Worm (Caenorhabditis elegans) whole organism, L4 larva: ENCODE results near the gene nlp-56.

ENCODE experiments used
- D1046.2 ChIP-seq: fragments of 200-800 bp; sonication (Bioruptor generic); IDR thresholded peaks from 2 replicates; pipeline ENCODE4 v1.3.6; 2022; ENCODE audit warnings: missing genetic modification characterization, missing compliant biosample characterization
- F10B5.3 ChIP-seq: sonication (generic microtip); optimal IDR thresholded peaks from 2 replicates; lab custom pipeline; 2016; ENCODE audit warnings: mild to moderate bottlenecking, missing genetic modification characterization, missing compliant biosample characterization
- F26F4.8 ChIP-seq: fragments of 200-800 bp; sonication (Bioruptor generic); conservative IDR thresholded peaks from 2 replicates; pipeline ENCODE4 v1.3.6; 2022; ENCODE audit warnings: missing genetic modification characterization, missing compliant biosample characterization
- R02D3.7 ChIP-seq: fragments of 150-350 bp; sonication (generic microtip); optimal IDR thresholded peaks from 3 replicates; lab custom pipeline; 2014; ENCODE audit warnings: missing biosample characterization, missing genetic modification characterization
- T20F7.1 ChIP-seq: fragments of 200-800 bp; sonication (Bioruptor generic); optimal IDR thresholded peaks from 2 replicates; lab custom pipeline; 2018; ENCODE audit warnings: mild to moderate bottlenecking, missing genetic modification characterization, missing compliant biosample characterization
- T26A8.4 ChIP-seq: fragments of 200-800 bp; sonication (Bioruptor generic); IDR thresholded peaks from 2 replicates; pipeline ENCODE4 v1.3.6; 2022; ENCODE audit warnings: missing genetic modification characterization, missing compliant biosample characterization
- Y5F2A.4 ChIP-seq: fragments of 200-800 bp; sonication (Bioruptor generic); optimal IDR thresholded peaks from 2 replicates; lab custom pipeline; 2018; ENCODE audit warnings: mild to moderate bottlenecking, missing genetic modification characterization, missing compliant biosample characterization
- ZK337.2 ChIP-seq: fragments of 200-800 bp; sonication (Bioruptor generic); IDR thresholded peaks from 2 replicates; pipeline ENCODE4 v1.3.6; 2022; ENCODE audit warnings: missing genetic modification reagents, missing genetic modification characterization, missing compliant biosample characterization
- ZK546.5 ChIP-seq, 2 experiments: sonication (generic microtip); optimal IDR thresholded peaks; 2 replicates each; lab custom pipeline; 2017; ENCODE audit warnings: missing biosample characterization in 2 of 2, missing genetic modification characterization in 2 of 2
- aly-2 ChIP-seq: sonication (generic microtip); optimal IDR thresholded peaks from 2 replicates; lab custom pipeline; 2018; ENCODE audit warnings: missing biosample characterization, missing genetic modification characterization
- ama-1 ChIP-seq: fragments of 150-350 bp; optimal IDR thresholded peaks from 2 replicates; lab custom pipeline; 2014; ENCODE audit warnings: inconsistent platforms, mixed read lengths
- ceh-28 ChIP-seq: fragments of 150-350 bp; optimal IDR thresholded peaks from 2 replicates; lab custom pipeline; 2014; ENCODE audit warnings: missing biosample characterization, missing genetic modification reagents, missing genetic modification characterization
- ceh-44 ChIP-seq: fragments of 200-800 bp; sonication (Bioruptor generic); IDR thresholded peaks from 2 replicates; pipeline ENCODE4 v1.3.6; 2022; ENCODE audit warnings: missing genetic modification reagents, missing genetic modification characterization, missing compliant biosample characterization
- ces-1 ChIP-seq: fragments of 150-350 bp; sonication (generic microtip); optimal IDR thresholded peaks from 4 replicates; lab custom pipeline; 2014; ENCODE audit warnings: missing biosample characterization, missing genetic modification reagents, missing genetic modification characterization
- cey-2 ChIP-seq: sonication (generic microtip); optimal IDR thresholded peaks from 3 replicates; lab custom pipeline; 2017; ENCODE audit warnings: missing genetic modification characterization, mild to moderate bottlenecking, missing compliant biosample characterization, antibody characterized with exemption, borderline replicate concordance; ENCODE audit not compliant: insufficient read depth
- daf-16 ChIP-seq, 3 experiments: sonication (generic microtip); optimal IDR thresholded peaks; 2 replicates each; lab custom pipeline; 2016 to 2017; ENCODE audit warnings: missing genetic modification characterization in 3 of 3, missing genetic modification reagents in 3 of 3, mild to moderate bottlenecking in 2 of 3, missing compliant biosample characterization in 2 of 3, missing biosample characterization in 1 of 3, moderate library complexity in 1 of 3
- daf-19 ChIP-seq: fragments of 200-800 bp; sonication (Bioruptor generic); conservative IDR thresholded peaks from 2 replicates; pipeline ENCODE4 v1.3.6; 2022; ENCODE audit warnings: missing genetic modification characterization, missing compliant biosample characterization
- daf-8 ChIP-seq: fragments of 200-800 bp; sonication (Bioruptor generic); IDR thresholded peaks from 2 replicates; pipeline ENCODE4 v1.3.6; 2022; ENCODE audit warnings: missing genetic modification characterization, missing compliant biosample characterization
- egl-43 ChIP-seq: fragments of 200-800 bp; sonication (Bioruptor generic); IDR thresholded peaks from 2 replicates; pipeline ENCODE4 v1.3.6; 2022; ENCODE audit warnings: missing genetic modification reagents, missing genetic modification characterization, missing compliant biosample characterization
- hmg-1.1 ChIP-seq: fragments of 200-800 bp; sonication (Bioruptor generic); IDR thresholded peaks from 2 replicates; pipeline ENCODE4 v1.3.6; 2022; ENCODE audit warnings: missing genetic modification reagents, missing genetic modification characterization, missing compliant biosample characterization
- jun-1 ChIP-seq: fragments of 150-350 bp; optimal IDR thresholded peaks from 2 replicates; lab custom pipeline; 2014; ENCODE audit warnings: missing biosample characterization, missing genetic modification reagents, missing genetic modification characterization
- lin-1 ChIP-seq: fragments of 200-800 bp; sonication (Bioruptor generic); IDR thresholded peaks from 2 replicates; pipeline ENCODE4 v1.3.6; 2022; ENCODE audit warnings: missing genetic modification reagents, missing genetic modification characterization, missing compliant biosample characterization
- lin-13 ChIP-seq: fragments of 150-350 bp; optimal IDR thresholded peaks from 2 replicates; lab custom pipeline; 2014; ENCODE audit warnings: missing biosample characterization, missing genetic modification reagents, missing genetic modification characterization
- lin-29 ChIP-seq: fragments of 200-800 bp; sonication (Bioruptor generic); IDR thresholded peaks from 2 replicates; pipeline ENCODE4 v1.3.6; 2022; ENCODE audit warnings: missing genetic modification reagents, missing genetic modification characterization, missing compliant biosample characterization
- lin-38 ChIP-seq: fragments of 200-800 bp; sonication (Bioruptor generic); IDR thresholded peaks from 2 replicates; pipeline ENCODE4 v1.3.6; 2022; ENCODE audit warnings: missing genetic modification reagents, missing genetic modification characterization, missing compliant biosample characterization
- lin-39 ChIP-seq: fragments of 150-350 bp; optimal IDR thresholded peaks from 2 replicates; lab custom pipeline; 2014; ENCODE audit warnings: missing biosample characterization, missing genetic modification reagents, missing genetic modification characterization
- mdt-29 ChIP-seq: fragments of 200-800 bp; sonication (Bioruptor generic); IDR thresholded peaks from 2 replicates; pipeline ENCODE4 v1.3.6; 2022; ENCODE audit warnings: missing genetic modification reagents, missing genetic modification characterization, missing compliant biosample characterization
- mes-2 ChIP-seq: sonication (generic microtip); optimal IDR thresholded peaks from 2 replicates; lab custom pipeline; 2016; ENCODE audit warnings: missing genotype, mild to moderate bottlenecking, missing genetic modification characterization, missing compliant biosample characterization; ENCODE audit not compliant: poor library complexity, severe bottlenecking
- nhr-10 ChIP-seq: fragments of 150-350 bp; optimal IDR thresholded peaks from 2 replicates; lab custom pipeline; 2014; ENCODE audit warnings: missing biosample characterization, missing genetic modification characterization
- nhr-11 ChIP-seq: fragments of 150-350 bp; optimal IDR thresholded peaks from 2 replicates; lab custom pipeline; 2014; ENCODE audit warnings: missing biosample characterization, missing genetic modification characterization
- nhr-28 ChIP-seq: fragments of 150-350 bp; optimal IDR thresholded peaks from 2 replicates; lab custom pipeline; 2014; ENCODE audit warnings: missing biosample characterization, missing genetic modification characterization
- nhr-42 ChIP-seq: fragments of 200-800 bp; sonication (Bioruptor generic); IDR thresholded peaks from 2 replicates; pipeline ENCODE4 v1.3.6; 2022; ENCODE audit warnings: missing genetic modification characterization, missing compliant biosample characterization
- pha-4 ChIP-seq, 2 experiments: fragments of 150-350 bp in 1 of 2; fragments of 200-800 bp in 1 of 2; sonication (Bioruptor generic) in 1 of 2; IDR thresholded peaks in 1 of 2; optimal IDR thresholded peaks in 1 of 2; 2 replicates each; pipeline versions ENCODE4 v1.3.6 to Lab custom; 2014 to 2022; ENCODE audit warnings: missing genetic modification characterization in 2 of 2, missing genetic modification reagents in 2 of 2, missing biosample characterization in 1 of 2, missing compliant biosample characterization in 1 of 2
- php-3 ChIP-seq: fragments of 200-800 bp; sonication (Bioruptor generic); IDR thresholded peaks from 2 replicates; pipeline ENCODE4 v1.3.6; 2022; ENCODE audit warnings: missing genetic modification reagents, missing genetic modification characterization, missing compliant biosample characterization
- rbr-2 ChIP-seq: sonication (generic microtip); optimal IDR thresholded peaks from 2 replicates; lab custom pipeline; 2016; ENCODE audit warnings: missing genotype, missing genetic modification characterization, missing compliant biosample characterization
- saeg-2 ChIP-seq: fragments of 200-800 bp; sonication (Bioruptor generic); IDR thresholded peaks from 2 replicates; pipeline ENCODE4 v1.3.6; 2022; ENCODE audit warnings: missing genetic modification reagents, missing genetic modification characterization, missing compliant biosample characterization
- sdz-12 ChIP-seq: fragments of 200-800 bp; sonication (Bioruptor generic); optimal IDR thresholded peaks from 2 replicates; lab custom pipeline; 2018; ENCODE audit warnings: mild to moderate bottlenecking, missing genetic modification characterization, missing compliant biosample characterization
- set-16 ChIP-seq: fragments of 200-800 bp; sonication (Bioruptor generic); IDR thresholded peaks from 2 replicates; pipeline ENCODE4 v1.3.6; 2022; ENCODE audit warnings: missing genetic modification reagents, missing genetic modification characterization, missing compliant biosample characterization
- skn-1 ChIP-seq: fragments of 150-350 bp; optimal IDR thresholded peaks from 2 replicates; lab custom pipeline; 2014; ENCODE audit warnings: missing biosample characterization, missing genetic modification characterization
- unc-39 ChIP-seq: sonication (generic microtip); optimal IDR thresholded peaks from 2 replicates; lab custom pipeline; 2017; ENCODE audit warnings: missing biosample characterization, missing genetic modification characterization
- zfp-2 ChIP-seq: sonication (generic microtip); optimal IDR thresholded peaks from 2 replicates; lab custom pipeline; 2016; ENCODE audit warnings: mild to moderate bottlenecking, missing genetic modification characterization, missing compliant biosample characterization
- zfp-3 ChIP-seq: fragments of 200-800 bp; sonication (Bioruptor generic); conservative IDR thresholded peaks from 2 replicates; pipeline ENCODE4 v1.3.6; 2022; ENCODE audit warnings: missing genetic modification reagents, missing genetic modification characterization, missing compliant biosample characterization
- zip-11 ChIP-seq: fragments of 200-800 bp; sonication (Bioruptor generic); IDR thresholded peaks from 2 replicates; pipeline ENCODE4 v1.3.6; 2022; ENCODE audit warnings: missing genetic modification characterization, missing compliant biosample characterization

Gene nlp-56

DNA sequence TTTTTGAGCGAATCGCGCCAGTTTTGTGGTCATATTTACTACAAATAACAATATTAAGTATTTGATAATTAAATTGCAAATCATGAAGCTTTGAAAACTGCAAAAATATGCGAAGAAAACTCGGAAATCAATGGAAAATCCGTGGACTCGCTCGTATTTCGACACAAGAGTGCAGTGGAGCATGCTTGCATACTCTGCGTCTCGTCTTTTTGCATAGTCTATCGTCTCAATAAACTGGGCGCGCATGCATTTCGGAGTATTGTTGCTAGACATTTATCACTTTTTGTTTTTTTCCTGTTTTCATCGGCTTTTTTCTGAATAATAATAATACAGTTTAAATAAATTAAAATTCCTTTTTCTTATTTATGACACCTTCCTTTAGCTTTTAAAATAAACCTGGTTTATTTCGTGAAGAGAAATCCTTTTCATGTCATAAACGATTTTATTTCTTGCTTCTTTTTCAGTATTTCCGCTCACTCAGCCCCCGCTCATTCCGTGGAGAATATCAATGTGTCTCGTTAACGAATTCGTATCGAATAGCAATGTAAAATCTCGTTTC is 16.8 kb downstream of the nlp-56 start, which contains the start of the genes mrps-7 and Y57G11C.3 (continued):
- TF ChIP-seq D1046.2 (GFP tag; lab: Robert Waterston, UW): no peak
- no peak for TF ChIP-seq ces-1 (GFP tag; lab: Kevin White, UChicago)
- TF ChIP-seq jun-1 (tag; lab: Kevin White, UChicago): peak; percentile 71
- TF ChIP-seq zip-11 (GFP tag; lab: Robert Waterston, UW): no peak
- TF ChIP-seq skn-1 (tag; lab: Kevin White, UChicago): no peak
- 0 out of 2 replicates have a peak, but pooled peaks have one; percentile 14 for TF ChIP-seq lin-1 (GFP tag; lab: Robert Waterston, UW)

DNA sequence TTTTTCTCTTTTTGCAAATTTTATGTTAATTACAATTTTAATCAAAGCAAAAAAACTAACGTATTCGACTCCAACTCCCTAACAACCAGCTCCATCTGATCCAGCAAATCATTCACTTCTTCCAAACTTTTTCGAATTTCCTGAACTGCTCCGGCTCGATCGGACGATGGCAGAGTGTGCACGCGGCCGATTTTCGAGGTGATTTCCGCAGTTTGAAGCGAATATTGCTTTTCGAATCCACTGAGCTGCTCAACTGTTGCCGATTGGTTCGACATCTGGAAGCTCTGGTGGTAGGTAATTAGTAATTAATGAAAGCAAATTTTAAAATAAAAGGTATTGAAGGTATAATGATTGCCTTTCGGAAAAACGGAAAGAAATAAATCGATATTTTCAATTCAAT is 18.2 kb downstream of the nlp-56 start, which contains the start of gene vti-1:
vti-1 (minus strand) TSS at position 284 of the 400 bp plus-strand sequence.
- no peak for TF ChIP-seq ceh-44 (GFP tag; lab: Robert Waterston, UW)
- TF ChIP-seq lin-38 (GFP tag; lab: Robert Waterston, UW): peak; percentile 56

DNA sequence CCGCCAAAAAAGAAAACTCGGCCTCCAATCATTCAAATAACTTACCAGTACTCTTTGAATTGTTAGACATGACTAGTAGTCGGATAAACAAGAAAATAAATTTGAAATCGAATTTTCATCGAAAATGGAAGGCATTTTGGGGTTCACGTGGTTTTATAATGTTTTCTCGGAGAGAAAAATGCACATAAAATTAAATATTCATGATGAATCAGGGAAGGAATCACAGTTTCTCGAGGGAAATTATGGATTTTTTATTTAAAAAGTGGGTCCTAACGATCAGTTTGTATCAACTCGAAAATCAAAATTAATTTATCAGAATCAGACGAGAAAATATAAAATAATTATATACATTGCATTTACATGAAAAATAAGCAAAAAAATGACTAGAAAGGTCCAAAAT is 19.2 kb downstream of the nlp-56 start, which contains the start of gene Y57G11C.5:
Y57G11C.5 (minus strand) TSS at position 101 of the 400 bp plus-strand sequence.
- TF ChIP-seq nhr-10 (tag; lab: Kevin White, UChicago) (no peak), lin-39 (tag; lab: Kevin White, UChicago) (no peak), sdz-12 (GFP tag; lab: Kevin White, UChicago) (no peak), ama-1 (no peak), ceh-28 (tag; lab: Kevin White, UChicago) (no peak), F10B5.3 (tag; lab: Kevin White, UChicago) (no peak), cey-2 (no peak)

ce11 chrIV:14764719-14765173 is 19.8 kb downstream of the nlp-56 start:
- TF ChIP-seq egl-43 (GFP tag; lab: Robert Waterston, UW) (peak; percentile 61; the same call in 1 of the 2 replicates), mdt-29 (GFP tag; lab: Robert Waterston, UW) (peak; percentile 90), T26A8.4 (GFP tag; lab: Robert Waterston, UW) (peak; percentile 53; the same call in 1 of the 2 replicates), rbr-2 (no peak), php-3 (GFP tag; lab: Robert Waterston, UW) (no peak), unc-39 (no peak), Y5F2A.4 (peak; percentile 12), lin-39 (tag; lab: Kevin White, UChicago) (no peak), aly-2 (no peak), R02D3.7 (tag; lab: Kevin White, UChicago) (no peak), T20F7.1 (GFP tag; lab: Kevin White, UChicago) (no peak), zfp-3 (GFP tag; lab: Robert Waterston, UW) (no peak), set-16 (peak; percentile 39; the same call in 1 of the 2 replicates), ZK546.5 (tag; optimal IDR thresholded peaks at IDR 0.05; lab: Kevin White, UChicago) (no peak), lin-13 (GFP tag; lab: Kevin White, UChicago) (no peak), pha-4 (GFP tag; IDR thresholded peaks at IDR 0.05; lab: Robert Waterston, UW) (peak; percentile 48), pha-4 (tag; optimal IDR thresholded peaks at IDR 0.05; lab: Kevin White, UChicago) (no peak), nhr-11 (tag; lab: Kevin White, UChicago) (no peak), ceh-44 (GFP tag; lab: Robert Waterston, UW) (0 out of 2 replicates have a peak, but pooled peaks have one; percentile 5), nhr-42 (GFP tag; lab: Robert Waterston, UW) (no peak), daf-19 (GFP tag; lab: Robert Waterston, UW) (no peak), lin-29 (GFP tag; lab: Robert Waterston, UW) (no peak), nhr-28 (no peak), daf-16 (GFP tag; optimal IDR thresholded peaks at IDR 0.05; lab: Kevin White, UChicago) (no peak), daf-16 (tag; optimal IDR thresholded peaks at IDR 0.05; lab: Kevin White, UChicago) (no peak), F26F4.8 (GFP tag; lab: Robert Waterston, UW) (no peak), ZK337.2 (GFP tag; lab: Robert Waterston, UW) (0 out of 2 replicates have a peak, but pooled peaks have one; percentile 30), mes-2 (peak; percentile 8), daf-8 (GFP tag; lab: Robert Waterston, UW) (no peak), hmg-1.1 (GFP tag; lab: Robert Waterston, UW) (no peak), saeg-2 (GFP tag; lab: Robert Waterston, UW) (no peak), lin-38 (GFP tag; lab: Robert Waterston, UW) (peak; percentile 73), zfp-2 (tag; lab: Kevin White, UChicago) (no peak), D1046.2 (GFP tag; lab: Robert Waterston, UW) (no peak)
